Worm (Caenorhabditis elegans) whole organism, L3 larva: Measurements from ENCODE around the gene nhr-201.

ENCODE experiments used
- R02D3.7 ChIP-seq: fragments of 150-350 bp; optimal IDR thresholded peaks from 2 replicates; lab custom pipeline; 2014; ENCODE audit warnings: missing biosample characterization, missing genetic modification characterization
- aly-2 ChIP-seq: fragments of 150-350 bp; optimal IDR thresholded peaks from 2 replicates; lab custom pipeline; 2014; ENCODE audit warnings: missing biosample characterization, missing genetic modification characterization
- ceh-16 ChIP-seq: sonication (generic microtip); optimal IDR thresholded peaks from 2 replicates; lab custom pipeline; 2017; ENCODE audit warnings: missing biosample characterization, missing genetic modification characterization
- ceh-28 ChIP-seq: fragments of 150-350 bp; optimal IDR thresholded peaks from 2 replicates; lab custom pipeline; 2014; ENCODE audit warnings: missing biosample characterization, missing genetic modification reagents, missing genetic modification characterization
- ceh-82 ChIP-seq: fragments of 150-350 bp; optimal IDR thresholded peaks from 2 replicates; lab custom pipeline; 2014; ENCODE audit warnings: missing biosample characterization, missing genetic modification characterization
- ceh-9 ChIP-seq: sonication (generic microtip); optimal IDR thresholded peaks from 2 replicates; lab custom pipeline; 2018; ENCODE audit warnings: missing biosample characterization, missing genetic modification characterization
- daf-12 ChIP-seq: fragments of 150-350 bp; optimal IDR thresholded peaks from 2 replicates; lab custom pipeline; 2014; ENCODE audit warnings: missing biosample characterization, missing genetic modification reagents, missing genetic modification characterization
- egl-27 ChIP-seq: sonication (generic microtip); optimal IDR thresholded peaks from 4 replicates; lab custom pipeline; 2017; ENCODE audit warnings: missing biosample characterization, missing genetic modification reagents, missing genetic modification characterization
- egl-5 ChIP-seq: fragments of 150-350 bp; optimal IDR thresholded peaks from 2 replicates; lab custom pipeline; 2017; ENCODE audit warnings: missing biosample characterization, missing genetic modification reagents, missing genetic modification characterization, inconsistent platforms
- elt-1 ChIP-seq: fragments of 150-350 bp; optimal IDR thresholded peaks from 2 replicates; lab custom pipeline; 2014; ENCODE audit warnings: missing biosample characterization, missing genetic modification characterization
- elt-2 ChIP-seq: sonication (generic microtip); optimal IDR thresholded peaks from 2 replicates; lab custom pipeline; 2016; ENCODE audit warnings: missing genetic modification reagents, mild to moderate bottlenecking, missing genetic modification characterization, missing compliant biosample characterization
- eor-1 ChIP-seq, 2 experiments: fragments of 150-350 bp; optimal IDR thresholded peaks; 2 replicates each; lab custom pipeline; 2014 to 2018; ENCODE audit warnings: missing biosample characterization in 2 of 2, missing genetic modification characterization in 2 of 2
- fkh-10 ChIP-seq: sonication (generic microtip); optimal IDR thresholded peaks from 2 replicates; lab custom pipeline; 2017; ENCODE audit warnings: missing biosample characterization, missing genetic modification reagents, missing genetic modification characterization
- fkh-2 ChIP-seq: fragments of 150-350 bp; optimal IDR thresholded peaks from 2 replicates; lab custom pipeline; 2014; ENCODE audit warnings: missing biosample characterization, missing genetic modification reagents, missing genetic modification characterization
- fos-1 ChIP-seq: fragments of 150-350 bp; optimal IDR thresholded peaks from 2 replicates; lab custom pipeline; 2014; ENCODE audit warnings: missing biosample characterization, missing genetic modification characterization
- hmg-11 ChIP-seq: sonication (generic microtip); optimal IDR thresholded peaks from 2 replicates; lab custom pipeline; 2016; ENCODE audit warnings: missing genetic modification characterization, missing compliant biosample characterization
- lin-15B ChIP-seq: fragments of 150-350 bp; optimal IDR thresholded peaks from 2 replicates; lab custom pipeline; 2014; ENCODE audit warnings: missing biosample characterization, missing genetic modification characterization
- lin-39 ChIP-seq: fragments of 150-350 bp; optimal IDR thresholded peaks from 2 replicates; lab custom pipeline; 2018; ENCODE audit warnings: missing biosample characterization, missing genetic modification reagents, missing genetic modification characterization
- mdl-1 ChIP-seq: fragments of 150-350 bp; optimal IDR thresholded peaks from 2 replicates; lab custom pipeline; 2014; ENCODE audit warnings: missing biosample characterization, missing genetic modification characterization
- mml-1 ChIP-seq: fragments of 150-350 bp; sonication (generic microtip); optimal IDR thresholded peaks from 3 replicates; lab custom pipeline; 2014; ENCODE audit warnings: missing biosample characterization, missing genetic modification characterization
- nfya-1 ChIP-seq: sonication (generic microtip); optimal IDR thresholded peaks from 2 replicates; lab custom pipeline; 2017; ENCODE audit warnings: missing genetic modification characterization, mild to moderate bottlenecking, missing compliant biosample characterization, antibody characterized with exemption, moderate library complexity; ENCODE audit not compliant: insufficient read depth
- nhr-11 ChIP-seq: fragments of 150-350 bp; optimal IDR thresholded peaks from 2 replicates; lab custom pipeline; 2014; ENCODE audit warnings: missing biosample characterization, missing genetic modification characterization
- nhr-12 ChIP-seq: fragments of 150-350 bp; optimal IDR thresholded peaks from 2 replicates; lab custom pipeline; 2014; ENCODE audit warnings: missing biosample characterization, missing genetic modification characterization
- nhr-237 ChIP-seq: fragments of 150-350 bp; optimal IDR thresholded peaks from 2 replicates; lab custom pipeline; 2014; ENCODE audit warnings: missing biosample characterization, missing genetic modification characterization
- nhr-25 ChIP-seq: sonication (generic microtip); optimal IDR thresholded peaks from 2 replicates; lab custom pipeline; 2017; ENCODE audit warnings: missing biosample characterization, missing genetic modification characterization
- nhr-43 ChIP-seq: sonication (generic microtip); optimal IDR thresholded peaks from 2 replicates; lab custom pipeline; 2016; ENCODE audit warnings: mild to moderate bottlenecking, missing genetic modification characterization, missing compliant biosample characterization; ENCODE audit not compliant: poor library complexity, severe bottlenecking
- nhr-67 ChIP-seq: fragments of 150-350 bp; optimal IDR thresholded peaks from 2 replicates; lab custom pipeline; 2014; ENCODE audit warnings: missing biosample characterization, missing genetic modification characterization
- nhr-77 ChIP-seq: fragments of 150-350 bp; optimal IDR thresholded peaks from 2 replicates; lab custom pipeline; 2014; ENCODE audit warnings: missing biosample characterization, missing genetic modification characterization
- pha-4 ChIP-seq: fragments of 150-350 bp; optimal IDR thresholded peaks from 2 replicates; lab custom pipeline; 2014; ENCODE audit warnings: missing biosample characterization, missing genetic modification reagents, missing genetic modification characterization
- pqm-1 ChIP-seq: fragments of 150-350 bp; optimal IDR thresholded peaks from 2 replicates; lab custom pipeline; 2017; ENCODE audit warnings: missing biosample characterization, missing genetic modification characterization, inconsistent platforms
- sea-2 ChIP-seq: fragments of 150-350 bp; sonication (generic microtip); optimal IDR thresholded peaks from 4 replicates; lab custom pipeline; 2014; ENCODE audit warnings: missing biosample characterization, missing genetic modification reagents, missing genetic modification characterization
- skn-1 ChIP-seq: fragments of 150-350 bp; optimal IDR thresholded peaks from 2 replicates; lab custom pipeline; 2014; ENCODE audit warnings: missing biosample characterization, missing genetic modification characterization
- snpc-4 ChIP-seq: fragments of 150-350 bp; optimal IDR thresholded peaks from 2 replicates; lab custom pipeline; 2014; ENCODE audit warnings: missing biosample characterization, missing genetic modification characterization
- unc-39 ChIP-seq: sonication (generic microtip); optimal IDR thresholded peaks from 4 replicates; lab custom pipeline; 2017; ENCODE audit warnings: missing biosample characterization, missing genetic modification characterization
- unc-62 ChIP-seq: fragments of 150-350 bp; sonication (generic microtip); optimal IDR thresholded peaks from 4 replicates; lab custom pipeline; 2014; ENCODE audit warnings: missing biosample characterization, missing genetic modification reagents, missing genetic modification characterization
- ztf-11 ChIP-seq: fragments of 150-350 bp; optimal IDR thresholded peaks from 2 replicates; lab custom pipeline; 2014; ENCODE audit warnings: missing biosample characterization, missing genetic modification characterization
- ztf-4 ChIP-seq: fragments of 150-350 bp; optimal IDR thresholded peaks from 2 replicates; lab custom pipeline; 2014; ENCODE audit warnings: missing biosample characterization, missing genetic modification characterization

The nhr-201 gene

ce11 chrV:438094-438493 is 26.5 kb upstream of the nhr-201 start, which contains the start of gene B0554.1:
B0554.1 (plus strand) TSS chrV:438394.
- TF ChIP-seq unc-62 (no peak), lin-39 (tag; lab: Kevin White, UChicago) (no peak), egl-27 (tag; lab: Kevin White, UChicago) (no peak), fos-1 (tag; lab: Kevin White, UChicago) (no peak), elt-1 (no peak), ceh-9 (tag; lab: Kevin White, UChicago) (no peak), ztf-11 (no peak), nhr-77 (no peak), mdl-1 (tag; lab: Kevin White, UChicago) (no peak), hmg-11 (tag; lab: Kevin White, UChicago) (no peak)

- TF ChIP-seq aly-2 = no peak
- TF ChIP-seq mdl-1 (tag; lab: Kevin White, UChicago) = no peak
- TF ChIP-seq lin-15B (tag; lab: Kevin White, UChicago) = no peak
- no peak for TF ChIP-seq snpc-4 (tag; lab: Kevin White, UChicago)
- TF ChIP-seq pha-4 (tag; lab: Kevin White, UChicago) = no peak
- no peak for TF ChIP-seq elt-2 (tag; lab: Kevin White, UChicago)
- no peak for TF ChIP-seq sea-2
- TF ChIP-seq ztf-11 = no peak
- TF ChIP-seq ceh-28 (tag; lab: Kevin White, UChicago) = no peak
- no peak for TF ChIP-seq nhr-67 (tag; lab: Kevin White, UChicago)
- TF ChIP-seq fkh-2 (tag; lab: Kevin White, UChicago) = no peak
- TF ChIP-seq elt-1 = no peak
- no peak for TF ChIP-seq skn-1
- no peak for TF ChIP-seq nhr-237 (tag; lab: Kevin White, UChicago)
- TF ChIP-seq ceh-82 (tag; lab: Kevin White, UChicago) = no peak
- no peak for TF ChIP-seq ztf-4 (tag; lab: Kevin White, UChicago)
- TF ChIP-seq pqm-1 (tag; lab: Kevin White, UChicago) = no peak
- no peak for TF ChIP-seq mml-1 (tag; lab: Kevin White, UChicago)
- no peak for TF ChIP-seq R02D3.7 (tag; lab: Kevin White, UChicago)
- no peak for TF ChIP-seq nhr-77
These were observed 25.4 kb upstream of the nhr-201 start for ce11 chrV:439183-439749.

- TF ChIP-seq unc-62 (no peak), egl-5 (tag; lab: Kevin White, UChicago) (no peak), snpc-4 (tag; lab: Kevin White, UChicago) (no peak), aly-2 (no peak), mml-1 (tag; lab: Kevin White, UChicago) (no peak), nhr-12 (tag; lab: Kevin White, UChicago) (no peak), R02D3.7 (tag; lab: Kevin White, UChicago) (no peak), nhr-67 (tag; lab: Kevin White, UChicago) (no peak), nhr-43 (tag; lab: Kevin White, UChicago) (no peak)
- TF ChIP-seq, all 47 proteins: peak for 0
These were observed 23.7 kb upstream of the nhr-201 start, which contains the start of gene B0554.7 for ce11 chrV:440923-441322. B0554.7 (minus strand) TSS chrV:441023.

ce11 chrV:443193-443592 is 21.4 kb upstream of the nhr-201 start, which contains the start of gene srh-33:
srh-33 (minus strand) TSS chrV:443293.
- TF ChIP-seq elt-1 (no peak), snpc-4 (tag; lab: Kevin White, UChicago) (no peak), ceh-82 (tag; lab: Kevin White, UChicago) (no peak), aly-2 (no peak), nhr-25 (tag; lab: Kevin White, UChicago) (no peak), nhr-237 (tag; lab: Kevin White, UChicago) (no peak), nfya-1 (tag; lab: Kevin White, UChicago) (no peak), daf-12 (tag; lab: Kevin White, UChicago) (no peak), sea-2 (no peak), fkh-10 (GFP tag; lab: Kevin White, UChicago) (no peak), nhr-11 (tag; lab: Kevin White, UChicago) (no peak), unc-39 (tag; lab: Kevin White, UChicago) (no peak), hmg-11 (tag; lab: Kevin White, UChicago) (no peak), mdl-1 (tag; lab: Kevin White, UChicago) (no peak), ztf-4 (tag; lab: Kevin White, UChicago) (no peak), pqm-1 (tag; lab: Kevin White, UChicago) (no peak), nhr-43 (tag; lab: Kevin White, UChicago) (no peak), eor-1 (tag; optimal IDR thresholded peaks at IDR 0.05; lab: Kevin White, UChicago) (no peak), ceh-16 (tag; lab: Kevin White, UChicago) (no peak), R02D3.7 (tag; lab: Kevin White, UChicago) (no peak)
